Worm (Caenorhabditis elegans) whole organism, L2 larva: Measurements from ENCODE around the gene srj-7.
A peak's percentile ranks its signal among the peaks of the same experiment; 100 is the strongest.

Experiments
- C34F6.9 ChIP-seq: fragments of 150-350 bp; optimal IDR thresholded peaks from 2 replicates; lab custom pipeline; 2014; ENCODE audit warnings: missing biosample characterization, missing genetic modification characterization
- F13H6.1 ChIP-seq: sonication (generic microtip); optimal IDR thresholded peaks from 2 replicates; lab custom pipeline; 2016; ENCODE audit warnings: missing genetic modification characterization, missing compliant biosample characterization
- Y55F3AM.14 ChIP-seq: fragments of 200-800 bp; sonication (Bioruptor generic); optimal IDR thresholded peaks from 2 replicates; lab custom pipeline; 2018; ENCODE audit warnings: mild to moderate bottlenecking, missing genetic modification characterization, missing compliant biosample characterization
- alr-1 ChIP-seq: fragments of 150-350 bp; optimal IDR thresholded peaks from 2 replicates; lab custom pipeline; 2014; ENCODE audit warnings: missing biosample characterization, missing genetic modification characterization
- aly-2 ChIP-seq: fragments of 150-350 bp; optimal IDR thresholded peaks from 2 replicates; lab custom pipeline; 2014; ENCODE audit warnings: missing biosample characterization, missing genetic modification characterization
- blmp-1 ChIP-seq: sonication (generic microtip); optimal IDR thresholded peaks from 2 replicates; lab custom pipeline; 2017; ENCODE audit warnings: missing genetic modification characterization, mild to moderate bottlenecking, missing compliant biosample characterization, antibody characterized with exemption, moderate library complexity; ENCODE audit not compliant: insufficient read depth
- ceh-16 ChIP-seq: fragments of 150-350 bp; optimal IDR thresholded peaks from 2 replicates; lab custom pipeline; 2014; ENCODE audit warnings: missing biosample characterization, missing genetic modification characterization
- ceh-82 ChIP-seq: fragments of 150-350 bp; optimal IDR thresholded peaks from 2 replicates; lab custom pipeline; 2014; ENCODE audit warnings: missing biosample characterization, missing genetic modification characterization
- crh-2 ChIP-seq: sonication (generic microtip); optimal IDR thresholded peaks from 2 replicates; lab custom pipeline; 2017; ENCODE audit warnings: missing biosample characterization, missing genetic modification characterization
- dmd-4 ChIP-seq: sonication (generic microtip); optimal IDR thresholded peaks from 2 replicates; lab custom pipeline; 2017; ENCODE audit warnings: missing biosample characterization, missing genetic modification characterization
- egl-27 ChIP-seq: sonication (generic microtip); optimal IDR thresholded peaks from 3 replicates; lab custom pipeline; 2017; ENCODE audit warnings: missing biosample characterization, missing genetic modification reagents, missing genetic modification characterization
- elt-1 ChIP-seq: fragments of 150-350 bp; optimal IDR thresholded peaks from 2 replicates; lab custom pipeline; 2014; ENCODE audit warnings: missing biosample characterization, missing genetic modification characterization
- elt-3 ChIP-seq: sonication (generic microtip); optimal IDR thresholded peaks from 2 replicates; lab custom pipeline; 2017; ENCODE audit warnings: missing biosample characterization, missing genetic modification characterization
- lin-11 ChIP-seq: fragments of 150-350 bp; sonication (generic microtip); optimal IDR thresholded peaks from 2 replicates; lab custom pipeline; 2014; ENCODE audit warnings: missing biosample characterization, missing genetic modification characterization, inconsistent platforms, mixed read lengths
- lin-39 ChIP-seq: fragments of 150-350 bp; optimal IDR thresholded peaks from 2 replicates; lab custom pipeline; 2014; ENCODE audit warnings: missing biosample characterization, missing genetic modification reagents, missing genetic modification characterization
- lsy-2 ChIP-seq, 2 experiments: fragments of 150-350 bp in 1 of 2; sonication (generic microtip) in 1 of 2; optimal IDR thresholded peaks; 2 replicates each; lab custom pipeline; 2014 to 2017; ENCODE audit warnings: missing biosample characterization in 2 of 2, missing genetic modification characterization in 2 of 2
- mbf-1 ChIP-seq: sonication (generic microtip); optimal IDR thresholded peaks from 2 replicates; lab custom pipeline; 2017; ENCODE audit warnings: missing biosample characterization, missing genetic modification characterization
- mdl-1 ChIP-seq, 2 experiments: fragments of 150-350 bp in 1 of 2; sonication (generic microtip) in 1 of 2; optimal IDR thresholded peaks; 2 replicates each; lab custom pipeline; 2017; ENCODE audit warnings: missing biosample characterization in 2 of 2, missing genetic modification characterization in 2 of 2
- nhr-10 ChIP-seq: sonication (generic microtip); optimal IDR thresholded peaks from 2 replicates; lab custom pipeline; 2017; ENCODE audit warnings: missing biosample characterization, missing genetic modification characterization
- nhr-12 ChIP-seq: fragments of 150-350 bp; optimal IDR thresholded peaks from 2 replicates; lab custom pipeline; 2014; ENCODE audit warnings: missing biosample characterization, missing genetic modification characterization
- nhr-129 ChIP-seq: fragments of 150-350 bp; optimal IDR thresholded peaks from 2 replicates; lab custom pipeline; 2014; ENCODE audit warnings: missing biosample characterization, missing genetic modification characterization
- nhr-21 ChIP-seq: fragments of 150-350 bp; optimal IDR thresholded peaks from 2 replicates; lab custom pipeline; 2014; ENCODE audit warnings: missing biosample characterization, missing genetic modification characterization
- nhr-237 ChIP-seq: fragments of 150-350 bp; optimal IDR thresholded peaks from 2 replicates; lab custom pipeline; 2014; ENCODE audit warnings: missing biosample characterization, missing genetic modification characterization
- nhr-25 ChIP-seq: fragments of 150-350 bp; sonication (generic microtip); optimal IDR thresholded peaks from 3 replicates; lab custom pipeline; 2014; ENCODE audit warnings: missing biosample characterization, missing genetic modification characterization
- nhr-6 ChIP-seq: fragments of 150-350 bp; optimal IDR thresholded peaks from 2 replicates; lab custom pipeline; 2014; ENCODE audit warnings: missing biosample characterization, missing genetic modification characterization
- nhr-77 ChIP-seq: fragments of 150-350 bp; optimal IDR thresholded peaks from 2 replicates; lab custom pipeline; 2014; ENCODE audit warnings: missing biosample characterization, missing genetic modification characterization
- peb-1 ChIP-seq: fragments of 150-350 bp; optimal IDR thresholded peaks from 2 replicates; lab custom pipeline; 2014; ENCODE audit warnings: missing biosample characterization, missing genetic modification characterization
- sem-4 ChIP-seq: fragments of 150-350 bp; optimal IDR thresholded peaks from 2 replicates; lab custom pipeline; 2014; ENCODE audit warnings: missing biosample characterization, missing genetic modification reagents, missing genetic modification characterization
- skn-1 ChIP-seq: sonication (generic microtip); optimal IDR thresholded peaks from 2 replicates; lab custom pipeline; 2017; ENCODE audit warnings: missing biosample characterization, missing genetic modification characterization
- sma-3 ChIP-seq: sonication (generic microtip); optimal IDR thresholded peaks from 2 replicates; lab custom pipeline; 2016; ENCODE audit warnings: missing genetic modification reagents, missing genetic modification characterization, missing compliant biosample characterization
- sma-9 ChIP-seq, 2 experiments: fragments of 150-350 bp in 1 of 2; sonication (generic microtip) in 1 of 2; optimal IDR thresholded peaks; 2 replicates each; lab custom pipeline; 2014 to 2016; ENCODE audit warnings: missing genetic modification characterization in 2 of 2, mild to moderate bottlenecking in 1 of 2, missing biosample characterization in 1 of 2, missing compliant biosample characterization in 1 of 2, missing genetic modification reagents in 1 of 2, moderate library complexity in 1 of 2
- unc-39 ChIP-seq: fragments of 150-350 bp; optimal IDR thresholded peaks from 2 replicates; lab custom pipeline; 2014; ENCODE audit warnings: missing biosample characterization, missing genetic modification characterization
- unc-62 ChIP-seq: fragments of 150-350 bp; optimal IDR thresholded peaks from 2 replicates; lab custom pipeline; 2014; ENCODE audit warnings: missing biosample characterization, missing genetic modification reagents, missing genetic modification characterization
- zag-1 ChIP-seq: fragments of 150-350 bp; optimal IDR thresholded peaks from 2 replicates; lab custom pipeline; 2014; ENCODE audit warnings: missing biosample characterization, missing genetic modification characterization
- ztf-1 ChIP-seq: fragments of 200-800 bp; sonication (Bioruptor generic); conservative IDR thresholded peaks from 2 replicates; pipeline ENCODE4 v1.3.6; 2022; ENCODE audit warnings: missing genetic modification characterization, missing compliant biosample characterization
- ztf-11 ChIP-seq: sonication (generic microtip); optimal IDR thresholded peaks from 2 replicates; lab custom pipeline; 2017; ENCODE audit warnings: missing biosample characterization, missing genetic modification characterization
- ztf-4 ChIP-seq: fragments of 150-350 bp; optimal IDR thresholded peaks from 2 replicates; lab custom pipeline; 2014; ENCODE audit warnings: missing biosample characterization, missing genetic modification characterization

The srj-7 gene

DNA sequence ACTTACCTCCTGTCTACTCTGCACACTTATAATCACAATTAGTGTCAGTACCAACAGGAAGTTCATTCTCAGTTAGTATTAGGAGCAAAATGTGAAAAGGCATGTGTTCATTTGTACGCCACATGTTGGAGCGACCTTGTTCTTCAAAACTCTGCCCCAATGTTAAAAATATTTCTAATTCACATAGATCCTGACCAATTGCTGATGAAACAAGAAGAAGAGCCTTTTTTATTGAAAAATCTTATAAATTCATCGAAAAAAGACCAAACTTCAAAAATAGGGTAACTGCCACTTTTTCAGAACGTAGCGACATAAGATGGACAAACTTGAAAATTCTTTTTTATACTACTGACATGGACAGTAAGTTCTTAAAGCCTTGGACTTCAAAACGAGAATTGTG lies 21.4 kb downstream of the srj-7 start, which contains the start of gene T28A11.17:
Gene T28A11.17 (minus strand): TSS at position 101 of the 400 bp plus-strand sequence.
- no peak for TF ChIP-seq F13H6.1

DNA sequence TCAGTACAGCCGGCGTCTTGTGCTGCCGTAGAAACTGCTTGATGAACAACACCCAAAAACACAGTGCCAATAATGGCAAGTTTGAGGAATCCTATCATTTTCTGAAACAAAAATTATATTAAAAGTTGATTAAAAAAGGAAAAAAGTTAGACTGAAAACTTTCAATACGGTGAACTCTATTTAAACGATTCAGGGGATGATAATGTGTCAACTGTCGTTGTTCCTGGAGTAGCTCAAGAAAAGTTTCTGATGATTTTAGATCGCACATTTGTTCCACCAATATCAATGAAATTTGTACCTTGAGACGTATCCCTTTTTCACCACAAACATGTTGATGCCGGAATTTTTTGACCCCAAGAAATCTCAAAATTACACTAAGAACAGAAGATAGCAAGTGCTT lies 23.1 kb downstream of the srj-7 start, which contains the start of gene T28A11.18:
Gene T28A11.18 (minus strand): TSS at position 101 of the 400 bp plus-strand sequence.
- TF ChIP-seq nhr-10 (tag; lab: Kevin White, UChicago): no peak
- no peak for TF ChIP-seq lsy-2 (tag; optimal IDR thresholded peaks at IDR 0.05; lab: Kevin White, UChicago)
- no peak for TF ChIP-seq nhr-25 (tag; lab: Kevin White, UChicago)
- TF ChIP-seq nhr-77 (tag; lab: Kevin White, UChicago): no peak
- TF ChIP-seq nhr-6: no peak
- no peak for TF ChIP-seq ceh-16 (tag; lab: Kevin White, UChicago)
- no peak for TF ChIP-seq alr-1 (tag; lab: Kevin White, UChicago)
- no peak for TF ChIP-seq lin-11 (tag; lab: Kevin White, UChicago)
- no peak for TF ChIP-seq nhr-12 (tag; lab: Kevin White, UChicago)
- no peak for TF ChIP-seq crh-2
- no peak for TF ChIP-seq sma-3 (GFP tag; lab: Kevin White, UChicago)
- TF ChIP-seq ztf-4 (tag; lab: Kevin White, UChicago): no peak
- TF ChIP-seq skn-1 (tag; lab: Kevin White, UChicago): no peak
- no peak for TF ChIP-seq nhr-129 (tag; lab: Kevin White, UChicago)
- no peak for TF ChIP-seq mdl-1 (tag; optimal IDR thresholded peaks at IDR 0.05; lab: Kevin White, UChicago)
- no peak for TF ChIP-seq elt-1 (tag; lab: Kevin White, UChicago)
- TF ChIP-seq mbf-1 (tag; lab: Kevin White, UChicago): no peak
- no peak for TF ChIP-seq ztf-11 (tag; lab: Kevin White, UChicago)
- no peak for TF ChIP-seq F13H6.1

ce11 chrV:3269407-3269806 lies 24.6 kb downstream of the srj-7 start, which contains the start of gene T28A11.19:
Gene T28A11.19 (minus strand): TSS chrV:3269514.
- TF ChIP-seq aly-2 (tag; lab: Kevin White, UChicago): no peak
- peak; percentile 33 for TF ChIP-seq sma-9 (GFP tag; optimal IDR thresholded peaks at IDR 0.05; lab: Kevin White, UChicago)
- no peak for TF ChIP-seq sma-9 (tag; optimal IDR thresholded peaks at IDR 0.05; lab: Kevin White, UChicago)

DNA sequence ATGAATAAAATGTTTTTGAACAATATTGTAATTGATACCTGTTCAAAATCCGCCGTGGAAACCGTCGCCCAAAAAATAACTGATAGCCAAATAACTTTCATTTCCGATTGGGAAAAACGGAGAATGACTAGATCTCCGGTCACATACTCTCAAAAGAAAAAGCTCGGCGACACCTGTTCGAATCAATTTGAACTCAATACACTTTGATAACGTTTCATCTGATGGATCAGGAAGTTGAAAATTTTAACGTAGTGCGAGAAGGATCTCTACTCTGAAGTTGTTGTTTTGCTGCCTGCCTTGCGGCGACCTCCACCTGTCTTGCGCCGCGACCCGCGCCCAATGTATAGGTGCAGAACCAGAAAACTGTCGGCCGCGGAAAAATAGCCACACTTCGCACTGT lies 28.4 kb downstream of the srj-7 start, which contains the start of gene T28A11.20:
Gene T28A11.20 (minus strand): TSS at position 101 of the 400 bp plus-strand sequence.
- no peak for TF ChIP-seq unc-62 (GFP tag; lab: Kevin White, UChicago)
- no peak for TF ChIP-seq nhr-21
- TF ChIP-seq lin-39 (tag; lab: Kevin White, UChicago): no peak
- no peak for TF ChIP-seq sma-9 (GFP tag; optimal IDR thresholded peaks at IDR 0.05; lab: Kevin White, UChicago)
- no peak for TF ChIP-seq sma-9 (tag; optimal IDR thresholded peaks at IDR 0.05; lab: Kevin White, UChicago)
- TF ChIP-seq peb-1 (tag; lab: Kevin White, UChicago): no peak
- no peak for TF ChIP-seq unc-39 (tag; lab: Kevin White, UChicago)
- no peak for TF ChIP-seq ztf-1 (GFP tag; lab: Robert Waterston, UW)
- TF ChIP-seq ztf-4 (tag; lab: Kevin White, UChicago): no peak
- no peak for TF ChIP-seq ceh-82 (tag; lab: Kevin White, UChicago)
- TF ChIP-seq, all 48 proteins: peak for 0

DNA sequence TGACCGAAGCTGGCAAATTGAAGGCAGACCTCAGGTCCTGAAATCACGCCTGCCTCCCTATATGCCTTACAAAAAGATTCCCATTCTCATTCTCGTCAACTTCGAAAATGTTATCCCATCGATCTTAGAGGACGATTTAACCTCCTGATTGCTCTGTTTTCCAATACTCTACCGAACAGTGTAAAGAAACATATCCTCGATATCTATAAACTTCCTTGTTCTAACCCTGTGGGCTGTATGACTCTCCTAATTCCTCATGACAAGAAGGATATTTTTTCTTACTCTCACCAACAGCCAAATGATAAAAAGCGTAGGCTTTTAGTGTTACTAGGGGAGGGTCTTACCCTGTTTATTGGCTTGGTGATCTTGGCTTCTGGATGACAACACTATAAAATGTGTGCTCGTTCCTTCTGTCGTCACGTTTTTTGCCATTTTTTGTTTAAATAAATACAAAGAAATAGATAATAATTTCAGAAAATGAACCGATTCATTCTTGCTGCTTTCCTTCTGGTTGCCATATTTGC lies 28.8 kb downstream of the srj-7 start, which contains the start of gene T28A11.4:
Gene T28A11.4 (plus strand): TSS at position 474 of the 524 bp plus-strand sequence.
- TF ChIP-seq Y55F3AM.14 (GFP tag; lab: Kevin White, UChicago) (no peak), dmd-4 (no peak), zag-1 (tag; lab: Kevin White, UChicago) (no peak), skn-1 (tag; lab: Kevin White, UChicago) (no peak), ceh-16 (tag; lab: Kevin White, UChicago) (no peak), unc-62 (GFP tag; lab: Kevin White, UChicago) (no peak), sma-3 (GFP tag; lab: Kevin White, UChicago) (no peak), alr-1 (tag; lab: Kevin White, UChicago) (no peak), lsy-2 (tag; optimal IDR thresholded peaks at IDR 0.05; lab: Kevin White, UChicago) (no peak), blmp-1 (tag; lab: Kevin White, UChicago) (no peak), elt-3 (tag; lab: Kevin White, UChicago) (no peak), C34F6.9 (no peak), nhr-237 (tag; lab: Kevin White, UChicago) (no peak), egl-27 (tag; lab: Kevin White, UChicago) (no peak), unc-39 (tag; lab: Kevin White, UChicago) (no peak), sem-4 (tag; lab: Kevin White, UChicago) (no peak), nhr-21 (no peak)
